Worm (Caenorhabditis elegans): Measurements from ENCODE around the gene irg-6.

- TF ChIP-seq elt-1 (tag; optimal IDR thresholded peaks at IDR 0.05) (no peak), lsy-2 (tag; optimal IDR thresholded peaks at IDR 0.05) (no peak), R02D3.7 (tag; optimal IDR thresholded peaks at IDR 0.05) (no peak), aly-2 (tag; optimal IDR thresholded peaks at IDR 0.05) (no peak), ZK546.5 (tag; optimal IDR thresholded peaks at IDR 0.05) (no peak), lin-13 (GFP tag; optimal IDR thresholded peaks at IDR 0.05) (no peak), unc-62 (GFP tag; optimal IDR thresholded peaks at IDR 0.05) (no peak), fos-1 (tag; optimal IDR thresholded peaks at IDR 0.05) (no peak), mab-5 (tag; optimal IDR thresholded peaks at IDR 0.05) (no peak), mbf-1 (tag; optimal IDR thresholded peaks at IDR 0.05) (no peak), ztf-11 (tag; optimal IDR thresholded peaks at IDR 0.05) (no peak), dmd-4 (tag; optimal IDR thresholded peaks at IDR 0.05) (no peak), nhr-12 (tag; optimal IDR thresholded peaks at IDR 0.05) (no peak), skn-1 (tag; optimal IDR thresholded peaks at IDR 0.05) (no peak)
Measured at ce11 chrIV:12893166-12893565, 21.6 kb downstream of the irg-6 start, which contains the start of gene K08D8.12.

Data from whole organism, L2 larva.